Fruit fly (Drosophila melanogaster): ENCODE data around the gene Myt1.

Gene Myt1

DNA sequence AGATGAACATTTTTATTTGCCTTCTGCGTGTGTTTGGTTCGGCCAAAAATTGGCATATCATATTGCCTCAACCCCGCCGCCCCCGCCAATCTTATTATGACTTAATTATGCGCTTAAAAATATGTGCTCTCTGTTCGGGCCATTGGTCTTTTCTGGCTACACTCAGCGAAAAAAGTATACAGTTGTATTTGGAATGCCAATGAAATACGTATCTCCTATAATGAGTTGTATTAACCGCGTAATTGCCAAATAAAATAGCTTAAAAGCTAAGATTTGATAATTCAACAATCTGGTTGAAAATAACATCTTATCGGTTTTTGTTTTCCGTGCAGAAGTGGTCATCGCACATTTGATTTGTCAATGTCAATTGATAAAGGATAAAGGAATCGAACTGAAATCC, 40.6 kb upstream of the Myt1 start:
- TF ChIP-seq CG7045 (GFP tag; optimal IDR thresholded peaks at IDR 0.05) (no peak), bab1 (GFP tag; optimal IDR thresholded peaks at IDR 0.05) (no peak), toe (GFP tag; optimal IDR thresholded peaks at IDR 0.05) (no peak), Crg-1 (GFP tag; optimal IDR thresholded peaks at IDR 0.05) (no peak), CG1620 (GFP tag; optimal IDR thresholded peaks at IDR 0.05) (no peak), Hr96 (GFP tag; optimal IDR thresholded peaks at IDR 0.05) (no peak), CG7101 (tag; optimal IDR thresholded peaks at IDR 0.05) (no peak), kay (GFP tag; ENCODE audit: borderline replicate concordance) (no peak)

DNA sequence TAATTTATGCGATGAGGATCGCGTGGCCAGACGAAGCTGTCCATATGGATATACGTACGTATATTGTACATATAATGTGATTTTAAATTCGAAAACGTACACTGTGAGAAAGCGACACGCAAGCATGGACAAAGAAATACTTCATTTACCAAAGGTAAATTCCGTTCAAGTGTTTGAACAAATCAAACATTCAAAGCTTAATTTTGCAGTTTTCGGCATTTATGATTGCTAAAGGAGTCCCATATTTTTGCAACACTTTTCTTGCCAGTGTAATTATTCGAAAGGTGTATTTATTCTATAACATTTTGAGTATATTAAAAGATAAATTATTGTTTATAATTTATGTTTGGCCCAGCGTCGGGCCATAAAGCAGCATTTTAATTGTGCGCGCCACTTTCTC, 39.9 kb upstream of the Myt1 start:
- TF ChIP-seq bab1 (GFP tag; optimal IDR thresholded peaks at IDR 0.05), result no peak
- no peak for TF ChIP-seq Hr96 (GFP tag; optimal IDR thresholded peaks at IDR 0.05)
- no peak for TF ChIP-seq ovo (GFP tag; optimal IDR thresholded peaks at IDR 0.05)
- no peak for TF ChIP-seq CG11617 (GFP tag; optimal IDR thresholded peaks at IDR 0.05)
- no peak for TF ChIP-seq CG5204 (GFP tag; optimal IDR thresholded peaks at IDR 0.05)
- TF ChIP-seq CG14711 (tag; optimal IDR thresholded peaks at IDR 0.05), result no peak
- TF ChIP-seq Clk (GFP tag; optimal IDR thresholded peaks at IDR 0.05), result no peak
- no peak for TF ChIP-seq Mnt (GFP tag; optimal IDR thresholded peaks at IDR 0.05)
- TF ChIP-seq cnc (optimal IDR thresholded peaks at IDR 0.05), result no peak
- no peak for TF ChIP-seq CG7101 (tag; optimal IDR thresholded peaks at IDR 0.05)
- TF ChIP-seq CG12768 (GFP tag; optimal IDR thresholded peaks at IDR 0.05), result no peak
- no peak for TF ChIP-seq toe (GFP tag; optimal IDR thresholded peaks at IDR 0.05)
- TF ChIP-seq Crg-1 (GFP tag; optimal IDR thresholded peaks at IDR 0.05), result no peak
- no peak for TF ChIP-seq CG33017 (tag; optimal IDR thresholded peaks at IDR 0.05)
- no peak for TF ChIP-seq kay (GFP tag; ENCODE audit: borderline replicate concordance)
- TF ChIP-seq CG7045 (GFP tag; optimal IDR thresholded peaks at IDR 0.05), result no peak
- TF ChIP-seq CG1620 (GFP tag; optimal IDR thresholded peaks at IDR 0.05), result no peak
- TF ChIP-seq pad (GFP tag; optimal IDR thresholded peaks at IDR 0.05), result no peak
- TF ChIP-seq tj (GFP tag; optimal IDR thresholded peaks at IDR 0.05), result no peak
- TF ChIP-seq cic (GFP tag; optimal IDR thresholded peaks at IDR 0.05), result no peak

DNA sequence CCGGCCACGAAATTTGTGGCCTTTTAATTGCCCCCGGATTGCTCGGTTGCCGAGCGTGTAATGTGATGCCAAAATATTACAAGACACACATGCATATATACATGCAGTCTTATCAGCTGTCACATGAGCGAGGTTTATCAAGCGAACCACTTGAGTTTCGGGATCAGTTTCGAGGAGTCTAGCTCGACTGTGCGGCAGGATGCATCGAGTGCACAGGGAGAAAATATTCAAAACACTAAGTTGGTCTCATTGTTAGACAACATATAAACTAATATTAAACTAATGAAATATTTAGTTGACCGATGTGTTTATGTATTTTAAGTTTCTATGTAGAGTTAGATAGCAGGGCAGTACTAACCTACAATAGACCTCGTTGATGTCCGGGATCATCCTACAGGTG, 37.8 kb upstream of the Myt1 start:
- no peak for TF ChIP-seq Crg-1 (GFP tag; optimal IDR thresholded peaks at IDR 0.05)
- no peak for TF ChIP-seq CG12768 (GFP tag; optimal IDR thresholded peaks at IDR 0.05)
- no peak for TF ChIP-seq CG7101 (tag; optimal IDR thresholded peaks at IDR 0.05)
- TF ChIP-seq cic (GFP tag; optimal IDR thresholded peaks at IDR 0.05), result no peak
- no peak for TF ChIP-seq toe (GFP tag; optimal IDR thresholded peaks at IDR 0.05)
- TF ChIP-seq Mnt (GFP tag; optimal IDR thresholded peaks at IDR 0.05), result no peak
- TF ChIP-seq cnc (optimal IDR thresholded peaks at IDR 0.05), result no peak
- no peak for TF ChIP-seq CG11617 (GFP tag; optimal IDR thresholded peaks at IDR 0.05)
- no peak for TF ChIP-seq tj (GFP tag; optimal IDR thresholded peaks at IDR 0.05)
- no peak for TF ChIP-seq pad (GFP tag; optimal IDR thresholded peaks at IDR 0.05)
- TF ChIP-seq Hr96 (GFP tag; optimal IDR thresholded peaks at IDR 0.05), result no peak
- no peak for TF ChIP-seq CG7045 (GFP tag; optimal IDR thresholded peaks at IDR 0.05)
- no peak for TF ChIP-seq CG1620 (GFP tag; optimal IDR thresholded peaks at IDR 0.05)

DNA sequence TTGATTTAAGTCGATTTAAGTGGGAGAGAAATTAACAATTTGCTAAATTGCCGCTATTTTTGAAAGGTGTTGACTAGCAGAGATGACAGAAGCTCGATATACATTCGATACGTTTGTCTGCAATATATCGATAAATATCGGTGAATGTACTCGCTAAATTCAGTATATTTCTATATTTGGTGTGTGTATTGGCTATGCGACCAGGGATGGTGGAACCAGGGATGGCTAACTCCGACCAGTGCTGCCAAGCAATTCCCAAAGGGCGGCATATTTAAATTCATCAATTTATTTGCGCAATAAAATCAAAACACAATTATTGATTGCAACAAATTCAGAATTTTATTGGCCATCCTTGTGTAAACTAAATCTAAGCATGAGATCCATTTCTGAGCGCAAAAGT, 33.6 kb upstream of the Myt1 start, which contains the start of gene mad2:
mad2 (minus strand) TSS at position 78 of the 400 bp plus-strand sequence.
- TF ChIP-seq Crg-1 (GFP tag; optimal IDR thresholded peaks at IDR 0.05) (peak; percentile 50), bab1 (GFP tag; optimal IDR thresholded peaks at IDR 0.05) (peak; percentile 27), Mnt (GFP tag; optimal IDR thresholded peaks at IDR 0.05) (peak; percentile 4), Hr96 (GFP tag; optimal IDR thresholded peaks at IDR 0.05) (no peak)

DNA sequence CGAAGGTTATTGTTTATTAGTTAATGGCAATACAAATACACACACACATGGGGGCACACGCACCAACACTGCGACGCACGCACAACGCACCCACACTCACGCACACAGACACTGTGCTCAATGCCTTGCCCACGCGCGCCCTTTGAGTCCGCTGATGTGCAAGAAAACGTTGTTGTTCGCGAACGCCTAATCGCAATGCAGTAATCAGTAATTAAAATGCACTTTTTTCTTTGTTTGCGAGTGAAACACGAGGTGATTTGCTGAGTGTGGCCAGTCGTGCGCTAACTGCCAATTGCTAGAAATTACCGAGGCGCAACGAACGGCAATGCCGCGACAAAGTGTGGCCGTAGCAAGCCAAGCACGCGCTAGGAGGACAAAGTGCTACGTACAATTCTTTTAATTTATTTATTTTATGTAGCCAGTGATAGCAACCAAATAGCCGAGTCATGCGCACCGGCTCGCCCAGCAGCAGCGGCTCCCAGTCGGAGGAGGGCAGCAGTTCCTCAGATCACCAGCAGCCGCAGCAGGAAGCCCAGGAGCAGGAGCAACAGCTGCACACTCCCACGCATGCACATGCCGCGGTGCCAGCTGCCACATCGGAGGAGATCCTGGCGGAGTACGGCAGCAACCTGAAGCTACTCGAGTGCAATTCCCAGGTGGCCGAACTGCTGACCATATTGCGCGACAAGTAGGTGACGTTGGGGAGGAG, 31.4 kb upstream of the Myt1 start, which contains the start of the genes S6k and kri:
S6k (minus strand) TSS at position 299 of the 709 bp plus-strand sequence.
kri (plus strand) TSS at position 341 of the 709 bp plus-strand sequence.
- TF ChIP-seq Mnt (GFP tag; optimal IDR thresholded peaks at IDR 0.05) (peak; percentile 99), kay (GFP tag; ENCODE audit: borderline replicate concordance) (no peak), CG7101 (tag; optimal IDR thresholded peaks at IDR 0.05) (peak; percentile 35), cnc (optimal IDR thresholded peaks at IDR 0.05) (no peak), pad (GFP tag; optimal IDR thresholded peaks at IDR 0.05) (peak; percentile 21), CG14711 (tag; optimal IDR thresholded peaks at IDR 0.05) (peak; percentile 25), CG5204 (GFP tag; optimal IDR thresholded peaks at IDR 0.05) (no peak), ovo (GFP tag; optimal IDR thresholded peaks at IDR 0.05) (no peak), Hr96 (GFP tag; optimal IDR thresholded peaks at IDR 0.05) (no peak), CG1620 (GFP tag; optimal IDR thresholded peaks at IDR 0.05) (peak; percentile 23), Crg-1 (GFP tag; optimal IDR thresholded peaks at IDR 0.05) (peak; percentile 24), CG12768 (GFP tag; optimal IDR thresholded peaks at IDR 0.05) (peak; percentile 68), CG11617 (GFP tag; optimal IDR thresholded peaks at IDR 0.05) (peak; percentile 32), toe (GFP tag; optimal IDR thresholded peaks at IDR 0.05) (peak; percentile 30), cic (GFP tag; optimal IDR thresholded peaks at IDR 0.05) (peak; percentile 80), bab1 (GFP tag; optimal IDR thresholded peaks at IDR 0.05) (peak; percentile 46), tj (GFP tag; optimal IDR thresholded peaks at IDR 0.05) (peak; percentile 29), Clk (GFP tag; optimal IDR thresholded peaks at IDR 0.05) (no peak), CG33017 (tag; optimal IDR thresholded peaks at IDR 0.05) (peak; percentile 59), CG7045 (GFP tag; optimal IDR thresholded peaks at IDR 0.05) (no peak)

DNA sequence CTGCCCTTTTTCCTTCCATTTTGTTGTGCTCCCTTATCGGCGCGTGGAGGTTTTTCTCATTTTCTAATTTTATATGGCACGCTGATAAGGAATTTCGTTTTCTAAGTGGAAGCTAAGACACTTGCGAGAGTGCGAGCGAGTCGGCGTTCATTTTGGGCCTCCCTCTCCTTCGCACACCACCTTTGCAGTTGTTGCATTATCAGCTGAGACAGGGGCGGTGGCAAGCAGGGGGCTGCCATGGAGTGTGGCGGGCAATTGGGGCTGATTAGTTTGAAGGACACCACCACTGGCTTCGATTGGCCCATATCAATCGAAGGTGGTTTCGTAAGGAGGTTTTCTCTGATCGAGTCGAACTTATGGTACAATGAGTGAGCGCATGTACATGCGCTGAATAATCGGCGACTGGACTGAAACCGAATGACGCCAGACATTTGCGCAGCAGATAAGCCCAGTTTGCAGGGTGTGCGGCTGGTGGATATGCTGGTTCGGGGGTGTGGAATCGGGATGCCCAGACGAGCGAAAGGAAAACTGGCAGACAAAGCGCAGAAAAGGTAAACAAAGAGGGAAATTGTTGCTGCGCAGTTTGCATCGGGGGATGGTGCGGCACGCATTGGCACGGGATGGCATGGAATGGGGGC, 30.4 kb upstream of the Myt1 start:
- TF ChIP-seq Mnt (GFP tag; optimal IDR thresholded peaks at IDR 0.05), result peak; percentile 88
- no peak for TF ChIP-seq pad (GFP tag; optimal IDR thresholded peaks at IDR 0.05)
- no peak for TF ChIP-seq CG5204 (GFP tag; optimal IDR thresholded peaks at IDR 0.05)
- no peak for TF ChIP-seq bab1 (GFP tag; optimal IDR thresholded peaks at IDR 0.05)
- peak; percentile 88 for TF ChIP-seq cic (GFP tag; optimal IDR thresholded peaks at IDR 0.05)
- TF ChIP-seq CG12768 (GFP tag; optimal IDR thresholded peaks at IDR 0.05), result peak; percentile 17
- TF ChIP-seq CG7101 (tag; optimal IDR thresholded peaks at IDR 0.05), result no peak
